Fruit fly (Drosophila melanogaster) whole organism, embryonic: Measurements from ENCODE around the gene CG7714.

Experiments
- Ada2b ChIP-seq: fragments of 200-800 bp; sonication (Bioruptor generic); IDR thresholded peaks from 2 replicates; pipeline ENCODE4 v1.3.6; 2022; ENCODE audit warnings: missing biosample characterization, missing genetic modification characterization
- Atf-2 ChIP-seq: fragments of 200-800 bp; sonication (Bioruptor generic); optimal IDR thresholded peaks from 2 replicates; lab custom pipeline; 2016; ENCODE audit warnings: missing biosample characterization, missing genetic modification characterization
- Atf3 ChIP-seq: fragments of 200-800 bp; sonication (Bioruptor generic); optimal IDR thresholded peaks from 3 replicates; lab custom pipeline; 2016; ENCODE audit warnings: missing biosample characterization, missing genetic modification characterization
- Awh ChIP-seq: fragments of 200-800 bp; sonication (Bioruptor generic); IDR thresholded peaks from 2 replicates; pipeline ENCODE4, ENCODE4 v1.3.6; 2022; ENCODE audit warnings: missing biosample characterization, missing genetic modification characterization
- CG11695 ChIP-seq: fragments of 200-800 bp; sonication (Bioruptor generic); IDR thresholded peaks from 3 replicates; pipeline ENCODE4 v1.3.6; 2022; ENCODE audit warnings: missing biosample characterization, missing genetic modification characterization
- CG11723 ChIP-seq: fragments of 200-800 bp; sonication (Bioruptor generic); optimal IDR thresholded peaks from 2 replicates; lab custom pipeline; 2017; ENCODE audit warnings: missing biosample characterization, mild to moderate bottlenecking, missing genetic modification characterization
- CG1233 ChIP-seq: fragments of 200-800 bp; sonication (Bioruptor generic); optimal IDR thresholded peaks from 4 replicates; lab custom pipeline; 2018; ENCODE audit warnings: missing biosample characterization, mild to moderate bottlenecking, missing genetic modification characterization
- CG13123 ChIP-seq: fragments of 200-800 bp; sonication (Bioruptor generic); optimal IDR thresholded peaks from 2 replicates; lab custom pipeline; 2016; ENCODE audit warnings: missing biosample characterization, missing genetic modification characterization
- CG13296 ChIP-seq: fragments of 200-800 bp; sonication (Bioruptor generic); optimal IDR thresholded peaks from 3 replicates; lab custom pipeline; 2018; ENCODE audit warnings: missing biosample characterization, mild to moderate bottlenecking, missing genetic modification characterization
- CG13624 ChIP-seq: fragments of 200-800 bp; sonication (Bioruptor generic); optimal IDR thresholded peaks from 2 replicates; lab custom pipeline; 2016; ENCODE audit warnings: missing biosample characterization, missing genetic modification characterization
- CG13775 ChIP-seq: fragments of 200-800 bp; sonication (Bioruptor generic); optimal IDR thresholded peaks from 3 replicates; lab custom pipeline; 2017; ENCODE audit warnings: missing biosample characterization, mild to moderate bottlenecking, missing genetic modification characterization
- CG16815 ChIP-seq: fragments of 200-800 bp; sonication (Bioruptor generic); optimal IDR thresholded peaks from 3 replicates; lab custom pipeline; 2017; ENCODE audit warnings: missing biosample characterization, mild to moderate bottlenecking, missing genetic modification characterization
- CG17912 ChIP-seq: fragments of 200-800 bp; sonication (Bioruptor generic); optimal IDR thresholded peaks from 2 replicates; lab custom pipeline; 2018; ENCODE audit warnings: missing biosample characterization, mild to moderate bottlenecking, missing genetic modification characterization
- CG18619 ChIP-seq: fragments of 200-800 bp; sonication (Bioruptor generic); optimal IDR thresholded peaks from 3 replicates; lab custom pipeline; 2017; ENCODE audit warnings: missing biosample characterization, mild to moderate bottlenecking, missing genetic modification characterization
- CG2202 ChIP-seq: fragments of 200-800 bp; sonication (Bioruptor generic); optimal IDR thresholded peaks from 2 replicates; lab custom pipeline; 2018; ENCODE audit warnings: missing biosample characterization, mild to moderate bottlenecking, missing genetic modification characterization
- CG2678 ChIP-seq: fragments of 200-800 bp; sonication (Bioruptor generic); optimal IDR thresholded peaks from 3 replicates; lab custom pipeline; 2019; ENCODE audit warnings: missing biosample characterization, mild to moderate bottlenecking, missing genetic modification characterization, moderate library complexity
- CG4707 ChIP-seq: fragments of 200-800 bp; sonication (Bioruptor generic); optimal IDR thresholded peaks from 2 replicates; lab custom pipeline; 2018; ENCODE audit warnings: missing biosample characterization, mild to moderate bottlenecking, missing genetic modification characterization, moderate library complexity
- CG8281 ChIP-seq: fragments of 200-800 bp; sonication (Bioruptor generic); optimal IDR thresholded peaks from 2 replicates; lab custom pipeline; 2018; ENCODE audit warnings: missing biosample characterization, mild to moderate bottlenecking, missing genetic modification characterization, moderate library complexity
- CG8388 ChIP-seq: fragments of 200-800 bp; sonication (Bioruptor generic); optimal IDR thresholded peaks from 2 replicates; lab custom pipeline; 2019; ENCODE audit warnings: missing biosample characterization, mild to moderate bottlenecking, missing genetic modification characterization, moderate library complexity
- CG9609 ChIP-seq: fragments of 200-800 bp; sonication (Bioruptor generic); optimal IDR thresholded peaks from 3 replicates; lab custom pipeline; 2016; ENCODE audit warnings: missing biosample characterization, missing genetic modification characterization
- CTCF ChIP-seq: fragments of 200-800 bp; sonication (Bioruptor generic); optimal IDR thresholded peaks from 2 replicates; lab custom pipeline; 2017; ENCODE audit warnings: missing biosample characterization, mild to moderate bottlenecking, missing genetic modification characterization, moderate library complexity
- Dek ChIP-seq: fragments of 200-800 bp; sonication (Bioruptor generic); optimal IDR thresholded peaks from 3 replicates; lab custom pipeline; 2019; ENCODE audit warnings: missing biosample characterization, mild to moderate bottlenecking, missing genetic modification characterization, moderate library complexity
- Dll ChIP-seq: fragments of 200-800 bp; sonication (Bioruptor generic); IDR thresholded peaks from 4 replicates; pipeline ENCODE4 v1.3.6; 2022; ENCODE audit warnings: missing biosample characterization, missing genetic modification characterization; ENCODE audit not compliant: partially characterized antibody
- Fer1 ChIP-seq: fragments of 200-800 bp; sonication (Bioruptor generic); optimal IDR thresholded peaks from 2 replicates; lab custom pipeline; 2017; ENCODE audit warnings: missing biosample characterization, mild to moderate bottlenecking, missing genetic modification characterization
- HmgD ChIP-seq: fragments of 200-800 bp; sonication (Bioruptor generic); optimal IDR thresholded peaks from 3 replicates; lab custom pipeline; 2016; ENCODE audit warnings: missing biosample characterization, missing genetic modification characterization
- Hr3 ChIP-seq: fragments of 200-800 bp; sonication (Bioruptor generic); optimal IDR thresholded peaks from 3 replicates; lab custom pipeline; 2016; ENCODE audit warnings: missing biosample characterization, missing genetic modification characterization
- Mad ChIP-seq: fragments of 200-800 bp; sonication (Bioruptor generic); optimal IDR thresholded peaks from 2 replicates; lab custom pipeline; 2016; ENCODE audit warnings: missing biosample characterization, missing genetic modification characterization
- Myb ChIP-seq: fragments of 200-800 bp; sonication (Bioruptor generic); optimal IDR thresholded peaks from 2 replicates; lab custom pipeline; 2016; ENCODE audit warnings: missing biosample characterization, missing genetic modification characterization
- Optix ChIP-seq: fragments of 200-800 bp; sonication (Bioruptor generic); IDR thresholded peaks from 3 replicates; pipeline ENCODE4 v1.3.6; 2022; ENCODE audit warnings: missing biosample characterization, missing genetic modification characterization
- Pdp1 ChIP-seq, 2 experiments: fragments of 200-800 bp; sonication (Bioruptor generic); optimal IDR thresholded peaks; 3 replicates each; lab custom pipeline; 2016; ENCODE audit warnings: missing biosample characterization in 2 of 2, missing genetic modification characterization in 2 of 2, mild to moderate bottlenecking in 1 of 2, moderate library complexity in 1 of 2
- Poxn ChIP-seq: fragments of 200-800 bp; sonication (Bioruptor generic); IDR thresholded peaks from 2 replicates; pipeline ENCODE4 v1.3.6; 2022; ENCODE audit warnings: missing biosample characterization, missing genetic modification characterization
- Six4 ChIP-seq: fragments of 200-800 bp; sonication (Bioruptor generic); optimal IDR thresholded peaks from 2 replicates; lab custom pipeline; 2016; ENCODE audit warnings: missing biosample characterization, missing genetic modification characterization
- abd-A ChIP-seq: fragments of 200-800 bp; sonication (Bioruptor generic); optimal IDR thresholded peaks from 3 replicates; lab custom pipeline; 2019; ENCODE audit warnings: missing biosample characterization, mild to moderate bottlenecking, missing genetic modification characterization, moderate library complexity
- bab2 ChIP-seq: fragments of 200-800 bp; sonication (Bioruptor generic); optimal IDR thresholded peaks from 2 replicates; lab custom pipeline; 2016; ENCODE audit warnings: missing biosample characterization, missing genetic modification characterization
- bbx ChIP-seq: fragments of 200-800 bp; sonication (Bioruptor generic); IDR thresholded peaks from 2 replicates; pipeline ENCODE4 v1.3.6; 2022; ENCODE audit warnings: missing biosample characterization, missing genetic modification characterization; ENCODE audit not compliant: partially characterized antibody
- btn ChIP-seq: fragments of 200-800 bp; sonication (Bioruptor generic); optimal IDR thresholded peaks from 2 replicates; lab custom pipeline; 2016; ENCODE audit warnings: missing biosample characterization, missing genetic modification characterization
- da ChIP-seq: fragments of 200-800 bp; sonication (Bioruptor generic); optimal IDR thresholded peaks from 2 replicates; lab custom pipeline; 2016; ENCODE audit warnings: missing biosample characterization, missing genetic modification characterization
- emc ChIP-seq: fragments of 200-800 bp; sonication (Bioruptor generic); optimal IDR thresholded peaks from 2 replicates; lab custom pipeline; 2016; ENCODE audit warnings: missing biosample characterization, missing genetic modification characterization
- en ChIP-seq: fragments of 200-800 bp; sonication (Bioruptor generic); optimal IDR thresholded peaks from 2 replicates; lab custom pipeline; 2016; ENCODE audit warnings: missing biosample characterization, missing genetic modification characterization
- ftz-f1 ChIP-seq: fragments of 200-800 bp; sonication (Bioruptor generic); optimal IDR thresholded peaks from 2 replicates; lab custom pipeline; 2016; ENCODE audit warnings: missing biosample characterization, missing genetic modification characterization
- maf-S ChIP-seq: fragments of 200-800 bp; sonication (Bioruptor generic); optimal IDR thresholded peaks from 2 replicates; lab custom pipeline; 2016; ENCODE audit warnings: missing biosample characterization, missing genetic modification characterization
- nmo ChIP-seq: fragments of 200-800 bp; sonication (Bioruptor generic); optimal IDR thresholded peaks from 2 replicates; lab custom pipeline; 2018; ENCODE audit warnings: missing biosample characterization, mild to moderate bottlenecking, missing genetic modification characterization, moderate library complexity
- prd ChIP-seq, 3 experiments: fragments of >200 bp in 2 of 3; fragments of 200-800 bp in 1 of 3; sonication (Bioruptor generic) in 1 of 3; optimal IDR thresholded peaks in 2 of 3; IDR thresholded peaks in 1 of 3; 2 replicates in 2 of 3; 3 replicates in 1 of 3; pipeline versions ENCODE4 v1.3.6 to Lab custom; 2017 to 2022; ENCODE audit warnings: missing biosample characterization in 1 of 3, missing genetic modification characterization in 1 of 3
- pros ChIP-seq: fragments of 200-800 bp; sonication (Bioruptor generic); optimal IDR thresholded peaks from 3 replicates; lab custom pipeline; 2019; ENCODE audit warnings: missing biosample characterization, mild to moderate bottlenecking, missing genetic modification characterization, moderate library complexity
- rib ChIP-seq: fragments of 200-800 bp; sonication (Bioruptor generic); IDR thresholded peaks from 2 replicates; pipeline ENCODE4 v1.3.6; 2022; ENCODE audit warnings: missing biosample characterization, missing genetic modification characterization
- ro ChIP-seq: fragments of 200-800 bp; sonication (Bioruptor generic); IDR thresholded peaks from 2 replicates; pipeline ENCODE4 v1.3.6; 2022; ENCODE audit warnings: missing biosample characterization, missing genetic modification characterization
- schlank ChIP-seq: fragments of 200-800 bp; sonication (Bioruptor generic); optimal IDR thresholded peaks from 2 replicates; lab custom pipeline; 2018; ENCODE audit warnings: missing biosample characterization, mild to moderate bottlenecking, missing genetic modification characterization
- ssp ChIP-seq: fragments of 200-800 bp; sonication (Bioruptor generic); IDR thresholded peaks from 2 replicates; pipeline ENCODE4 v1.3.6; 2022; ENCODE audit warnings: missing biosample characterization, missing genetic modification characterization
- tup ChIP-seq: fragments of 200-800 bp; sonication (Bioruptor generic); optimal IDR thresholded peaks from 2 replicates; lab custom pipeline; 2016; ENCODE audit warnings: missing biosample characterization, mild to moderate bottlenecking, missing genetic modification characterization, moderate library complexity
- vvl ChIP-seq: fragments of 200-800 bp; sonication (Bioruptor generic); IDR thresholded peaks from 2 replicates; pipeline ENCODE4 v1.3.6; 2022; ENCODE audit warnings: missing biosample characterization, missing genetic modification characterization
- zf30C ChIP-seq: fragments of 200-800 bp; sonication (Bioruptor generic); optimal IDR thresholded peaks from 3 replicates; lab custom pipeline; 2018; ENCODE audit warnings: missing biosample characterization, mild to moderate bottlenecking, missing genetic modification characterization

The CG7714 gene

DNA sequence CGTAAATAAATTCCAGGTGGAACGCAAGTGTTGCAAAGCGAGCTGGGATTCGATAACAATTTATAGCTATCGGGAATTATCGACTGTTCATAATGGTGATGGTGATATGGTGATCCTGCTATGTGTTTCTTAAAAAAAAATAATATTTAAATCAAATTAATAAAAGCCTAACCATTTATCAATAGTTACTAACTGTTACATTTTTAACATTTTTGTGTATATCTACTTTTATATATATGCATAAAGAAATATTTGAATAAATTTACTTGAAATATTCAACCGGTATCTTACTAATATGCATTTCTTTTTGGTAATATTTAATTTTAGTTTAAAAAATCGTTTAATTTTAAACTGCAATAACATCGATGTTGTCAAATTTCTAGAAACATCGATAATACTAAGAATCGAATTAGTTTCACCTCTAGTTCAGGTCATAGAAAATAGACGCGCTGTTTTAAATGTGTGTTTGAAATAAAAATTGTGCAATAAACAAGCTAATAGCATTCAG lies 19.8 kb upstream of the CG7714 start, which contains the start of the genes PGS1 and gwl (continued):
- TF ChIP-seq ro (GFP tag; lab: Robert Waterston, UW) = peak; percentile 58; the same call in 1 of the 2 replicates
- TF ChIP-seq CG13296 = peak; percentile 45
- TF ChIP-seq prd (optimal IDR thresholded peaks at IDR 0.05; lab: Kevin White, UChicago) = no peak
- TF ChIP-seq prd (GFP tag; IDR thresholded peaks at IDR 0.05; lab: Robert Waterston, UW) = peak; percentile 87
- peak; percentile 84 for TF ChIP-seq Hr3 (GFP tag; lab: Kevin White, UChicago)
- peak; percentile 59 for TF ChIP-seq Dek (tag; lab: Kevin White, UChicago)
- peak; percentile 60 for TF ChIP-seq CG13123
- peak; percentile 65 for TF ChIP-seq CG16815 (GFP tag; lab: Kevin White, UChicago)
- TF ChIP-seq CG8388 (GFP tag; lab: Kevin White, UChicago) = peak; percentile 66
- no peak for TF ChIP-seq zf30C (GFP tag; lab: Kevin White, UChicago)
- no peak for TF ChIP-seq CG11723 (GFP tag; lab: Kevin White, UChicago)
- TF ChIP-seq CG17912 (GFP tag; lab: Kevin White, UChicago) = peak; percentile 23
- no peak for TF ChIP-seq Atf3 (GFP tag; lab: Kevin White, UChicago)
- no peak for TF ChIP-seq HmgD
- TF ChIP-seq CG4707 (GFP tag; lab: Kevin White, UChicago) = no peak
- TF ChIP-seq emc (GFP tag; lab: Kevin White, UChicago) = no peak
- no peak for TF ChIP-seq abd-A (tag; lab: Kevin White, UChicago)
- no peak; the same call in 1 of the 2 replicates for TF ChIP-seq bbx (GFP tag; lab: Robert Waterston, UW)
- no peak for TF ChIP-seq maf-S (GFP tag; lab: Kevin White, UChicago)
- peak; percentile 70 for TF ChIP-seq ssp (GFP tag; lab: Robert Waterston, UW)
- peak; percentile 54; the same call in 1 of the 2 replicates for TF ChIP-seq rib (GFP tag; lab: Robert Waterston, UW)
- no peak for TF ChIP-seq Optix
- peak in 1 of 2 experiments; percentile 52 for TF ChIP-seq Pdp1 (GFP tag; optimal IDR thresholded peaks at IDR 0.05; lab: Kevin White, UChicago)
- no peak for TF ChIP-seq Mad (GFP tag; lab: Kevin White, UChicago)
- TF ChIP-seq CG18619 = peak; percentile 54
- TF ChIP-seq CG2202 (tag; lab: Kevin White, UChicago) = no peak
- TF ChIP-seq CG1233 = no peak
- peak; percentile 3 for TF ChIP-seq Atf-2 (GFP tag; lab: Kevin White, UChicago)
- TF ChIP-seq CG9609 = peak; percentile 25
- TF ChIP-seq Myb = peak; percentile 40
- TF ChIP-seq CG8281 (tag; lab: Kevin White, UChicago) = no peak
- peak; percentile 80 for TF ChIP-seq CG11695 (GFP tag; lab: Robert Waterston, UW)
- peak; percentile 36 for TF ChIP-seq CG13624 (GFP tag; lab: Kevin White, UChicago)
- peak; percentile 70 for TF ChIP-seq Awh
- TF ChIP-seq en = no peak
- peak; percentile 87 for TF ChIP-seq vvl (GFP tag; lab: Robert Waterston, UW)
- no peak for TF ChIP-seq tup
- TF ChIP-seq CG2678 = no peak
- no peak for TF ChIP-seq btn (GFP tag; lab: Kevin White, UChicago)
- peak; percentile 63 for TF ChIP-seq bab2
- peak; percentile 78 for TF ChIP-seq CG13775
- no peak for TF ChIP-seq pros (GFP tag; lab: Kevin White, UChicago)
- peak; percentile 52 for TF ChIP-seq Six4
- no peak for TF ChIP-seq schlank
- TF ChIP-seq Poxn (GFP tag; lab: Robert Waterston, UW) = no peak
- no peak for TF ChIP-seq Fer1
- TF ChIP-seq CTCF (GFP tag; lab: Kevin White, UChicago) = no peak
- no peak for TF ChIP-seq ftz-f1
- TF ChIP-seq Dll (GFP tag; lab: Robert Waterston, UW) = peak; percentile 81
- TF ChIP-seq nmo (GFP tag; lab: Kevin White, UChicago) = peak; percentile 88
- no peak for TF ChIP-seq da (GFP tag; lab: Kevin White, UChicago)
- TF ChIP-seq Ada2b (GFP tag; lab: Robert Waterston, UW) = peak; percentile 63; the same call in 1 of the 2 replicates
